Worm (Caenorhabditis elegans) whole organism, young adult: ENCODE measurements around the gene abu-5.
"Not testable (repeated sequence)": the region's sequence is repeated elsewhere in the genome, so short reads cannot be mapped to it uniquely, and the experiment has no call there.

Experiments
- F22D6.2 ChIP-seq: sonication (generic microtip); optimal IDR thresholded peaks from 2 replicates; lab custom pipeline; 2016; ENCODE audit warnings: mild to moderate bottlenecking, missing genetic modification characterization, missing compliant biosample characterization
- ceh-40 ChIP-seq: fragments of 200-800 bp; sonication (Bioruptor generic); IDR thresholded peaks from 2 replicates; pipeline ENCODE4 v1.3.6; 2022; ENCODE audit warnings: missing genetic modification characterization, missing compliant biosample characterization
- dpl-1 ChIP-seq: fragments of 150-350 bp; optimal IDR thresholded peaks from 2 replicates; lab custom pipeline; 2014; ENCODE audit warnings: missing biosample characterization, missing genetic modification reagents, missing genetic modification characterization
- efl-1 ChIP-seq: fragments of 150-350 bp; optimal IDR thresholded peaks from 2 replicates; lab custom pipeline; 2014; ENCODE audit warnings: missing biosample characterization, missing genetic modification reagents, missing genetic modification characterization
- ets-4 ChIP-seq: fragments of 200-800 bp; sonication (Bioruptor generic); optimal IDR thresholded peaks from 2 replicates; lab custom pipeline; 2018; ENCODE audit warnings: mild to moderate bottlenecking, missing genetic modification characterization, missing compliant biosample characterization
- mxl-1 ChIP-seq: sonication (generic microtip); optimal IDR thresholded peaks from 2 replicates; lab custom pipeline; 2016; ENCODE audit warnings: missing genetic modification characterization, missing compliant biosample characterization
- rec-8 ChIP-seq, 2 experiments: sonication (generic microtip); optimal IDR thresholded peaks; 2 replicates each; lab custom pipeline; 2016; ENCODE audit warnings: mild to moderate bottlenecking in 2 of 2, missing genetic modification characterization in 2 of 2, missing genetic modification reagents in 2 of 2, missing genotype in 2 of 2, missing biosample characterization in 1 of 2, missing compliant biosample characterization in 1 of 2, moderate library complexity in 1 of 2
- sea-2 ChIP-seq: fragments of 200-800 bp; sonication (Bioruptor generic); IDR thresholded peaks from 2 replicates; pipeline ENCODE4 v1.3.6; 2022; ENCODE audit warnings: missing genetic modification characterization, missing compliant biosample characterization
- sptf-2 ChIP-seq: fragments of 200-800 bp; sonication (Bioruptor generic); optimal IDR thresholded peaks from 2 replicates; lab custom pipeline; 2018; ENCODE audit warnings: mild to moderate bottlenecking, missing genetic modification characterization, missing compliant biosample characterization

DNA sequence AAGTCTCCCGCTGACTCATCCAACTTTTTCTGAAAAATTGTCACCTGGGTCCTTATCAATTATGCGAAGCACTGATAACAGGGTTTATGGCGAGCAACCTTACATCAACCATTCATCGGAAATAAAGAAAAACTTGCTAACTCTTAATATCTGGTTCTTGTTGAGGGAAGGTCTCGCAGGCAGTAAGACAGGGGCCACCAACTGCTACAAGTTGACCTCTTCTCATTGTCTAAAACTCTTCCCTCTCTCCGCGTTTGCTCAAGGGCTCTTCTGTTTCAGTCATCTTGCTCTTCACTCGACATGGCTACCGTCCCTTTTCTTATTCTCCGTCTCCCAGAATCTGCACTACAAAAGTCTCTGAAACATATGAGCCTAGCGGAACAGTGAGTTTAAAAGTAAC, 45.0 kb downstream of the abu-5 start, which contains the start of gene Y105C5A.10:
- not testable (repeated sequence) for TF ChIP-seq efl-1 (GFP tag; lab: Kevin White, UChicago); mxl-1 (tag; lab: Kevin White, UChicago); ets-4; rec-8 (tag; optimal IDR thresholded peaks at IDR 0.05; lab: Kevin White, UChicago); sptf-2 (GFP tag; lab: Kevin White, UChicago); F22D6.2; ceh-40 (GFP tag; lab: Robert Waterston, UW); dpl-1 (GFP tag; lab: Kevin White, UChicago); sea-2 (GFP tag; lab: Robert Waterston, UW)
